Fruit fly (Drosophila melanogaster) whole organism, wandering third instar larva: ENCODE results near the gene gdl.
A peak's percentile ranks its signal among the peaks of the same experiment; 100 is the strongest.

Experiments
- Abd-B ChIP-seq: fragments of >200 bp; optimal IDR thresholded peaks from 2 replicates; lab custom pipeline; 2017; ENCODE audit warnings: missing biosample characterization, missing genetic modification characterization
- CG32264 ChIP-seq: fragments of 200-800 bp; sonication (Bioruptor generic); optimal IDR thresholded peaks from 2 replicates; lab custom pipeline; 2016; ENCODE audit warnings: missing biosample characterization, missing genetic modification characterization
- CG9705 ChIP-seq: fragments of 200-800 bp; sonication (Bioruptor generic); optimal IDR thresholded peaks from 2 replicates; lab custom pipeline; 2018; ENCODE audit warnings: missing biosample characterization, mild to moderate bottlenecking, missing genetic modification characterization
- CrebA ChIP-seq: fragments of 200-800 bp; sonication (Bioruptor generic); optimal IDR thresholded peaks from 2 replicates; lab custom pipeline; 2016; ENCODE audit warnings: missing biosample characterization, mild to moderate bottlenecking, missing genetic modification characterization, borderline replicate concordance
- Dfd ChIP-seq: fragments of >200 bp; optimal IDR thresholded peaks from 2 replicates; lab custom pipeline; 2017; ENCODE audit warnings: missing biosample characterization, missing genetic modification characterization
- Dif ChIP-seq: fragments of 200-275, 200-300 bp; sonication (Bioruptor generic); optimal IDR thresholded peaks from 2 replicates; lab custom pipeline; 2018; ENCODE audit warnings: missing biosample characterization, missing genetic modification characterization; ENCODE audit not compliant: partially characterized antibody
- GATAd ChIP-seq: sonication (Bioruptor generic); optimal IDR thresholded peaks from 2 replicates; lab custom pipeline; 2016; ENCODE audit warnings: missing biosample characterization, missing genetic modification characterization
- HLH106 ChIP-seq: fragments of 200-800 bp; optimal IDR thresholded peaks from 3 replicates; lab custom pipeline; 2019; ENCODE audit warnings: missing biosample characterization, mild to moderate bottlenecking, missing genetic modification characterization, moderate library complexity
- Hnf4 ChIP-seq: fragments of 200-800 bp; sonication (Bioruptor generic); optimal IDR thresholded peaks from 2 replicates; lab custom pipeline; 2016; ENCODE audit warnings: missing biosample characterization, mild to moderate bottlenecking, missing genetic modification characterization
- Hr78 ChIP-seq: fragments of >200 bp; optimal IDR thresholded peaks from 2 replicates; lab custom pipeline; 2017; ENCODE audit warnings: missing biosample characterization, missing genetic modification characterization
- Hr83 ChIP-seq: fragments of 200-300 bp; sonication (Bioruptor generic); optimal IDR thresholded peaks from 2 replicates; lab custom pipeline; 2016; ENCODE audit warnings: missing biosample characterization, mild to moderate bottlenecking, missing genetic modification characterization, moderate library complexity; ENCODE audit not compliant: poor library complexity, severe bottlenecking
- Jra ChIP-seq: sonication (Bioruptor generic); optimal IDR thresholded peaks from 2 replicates; lab custom pipeline; 2016; ENCODE audit warnings: missing biosample characterization, missing genetic modification characterization
- Mio ChIP-seq: sonication (Bioruptor generic); optimal IDR thresholded peaks from 2 replicates; lab custom pipeline; 2016; ENCODE audit warnings: missing biosample characterization, missing genetic modification characterization
- Myc ChIP-seq: fragments of >200 bp; optimal IDR thresholded peaks from 2 replicates; lab custom pipeline; 2017
- N ChIP-seq: fragments of >200 bp; optimal IDR thresholded peaks from 2 replicates; lab custom pipeline; 2018; ENCODE audit warnings: missing biosample characterization, missing external identifiers, missing genetic modification characterization
- OdsH ChIP-seq: fragments of 200-800 bp; sonication (Bioruptor generic); optimal IDR thresholded peaks from 2 replicates; lab custom pipeline; 2016; ENCODE audit warnings: missing biosample characterization, mild to moderate bottlenecking, missing genetic modification characterization
- Rel ChIP-seq, 2 experiments: fragments of 200-800 bp; sonication (Bioruptor generic) in 1 of 2; optimal IDR thresholded peaks; 2 replicates in 1 of 2; 3 replicates in 1 of 2; lab custom pipeline; 2016 to 2019; ENCODE audit warnings: mild to moderate bottlenecking in 2 of 2, missing biosample characterization in 2 of 2, missing genetic modification characterization in 2 of 2, moderate library complexity in 1 of 2
- Sp1 ChIP-seq: fragments of 200-800 bp; sonication (Bioruptor generic); optimal IDR thresholded peaks from 3 replicates; lab custom pipeline; 2019; ENCODE audit warnings: missing biosample characterization, mild to moderate bottlenecking, missing genetic modification characterization, moderate library complexity
- Vsx2 ChIP-seq: fragments of 200-300, 225-300 bp; sonication (Bioruptor generic); optimal IDR thresholded peaks from 2 replicates; lab custom pipeline; 2018; ENCODE audit warnings: missing biosample characterization, missing genetic modification characterization; ENCODE audit not compliant: partially characterized antibody
- br ChIP-seq: fragments of 200-800 bp; sonication (Bioruptor generic); optimal IDR thresholded peaks from 2 replicates; lab custom pipeline; 2016; ENCODE audit warnings: missing biosample characterization, missing genetic modification characterization
- brk ChIP-seq: fragments of 200-800 bp; sonication (Bioruptor generic); optimal IDR thresholded peaks from 2 replicates; lab custom pipeline; 2016; ENCODE audit warnings: missing biosample characterization, mild to moderate bottlenecking, missing genetic modification characterization
- dl ChIP-seq, 2 experiments: fragments of 175-275, 200-275 bp in 1 of 2; fragments of 200-275 bp in 1 of 2; sonication (Bioruptor generic); optimal IDR thresholded peaks; lab custom pipeline; 2018; ENCODE audit warnings: mild to moderate bottlenecking in 2 of 2, missing biosample characterization in 2 of 2, missing genetic modification characterization in 2 of 2, moderate library complexity in 2 of 2; ENCODE audit not compliant: partially characterized antibody in 2 of 2, insufficient read depth in 1 of 2
- dmrt93B ChIP-seq: fragments of 200-800 bp; sonication (Bioruptor generic); optimal IDR thresholded peaks from 2 replicates; lab custom pipeline; 2018; ENCODE audit warnings: missing biosample characterization, mild to moderate bottlenecking, missing genetic modification characterization
- dsf ChIP-seq: sonication (Bioruptor generic); optimal IDR thresholded peaks from 2 replicates; lab custom pipeline; 2016; ENCODE audit warnings: missing biosample characterization, missing genetic modification characterization, borderline replicate concordance
- ey ChIP-seq: fragments of 200-800 bp; sonication (Bioruptor generic); optimal IDR thresholded peaks from 2 replicates; lab custom pipeline; 2016; ENCODE audit warnings: missing biosample characterization, missing genetic modification characterization
- foxo ChIP-seq, 2 experiments: fragments of 200-800 bp; sonication (Bioruptor generic); optimal IDR thresholded peaks; 2 replicates in 1 of 2; 3 replicates in 1 of 2; lab custom pipeline; 2016 to 2017; ENCODE audit warnings: missing biosample characterization in 2 of 2, missing genetic modification characterization in 2 of 2
- fru ChIP-seq: fragments of 200-800 bp; sonication (Bioruptor generic); optimal IDR thresholded peaks from 3 replicates; lab custom pipeline; 2016; ENCODE audit warnings: missing biosample characterization, mild to moderate bottlenecking, missing genetic modification characterization
- h ChIP-seq: fragments of 200-800 bp; sonication (Bioruptor generic); optimal IDR thresholded peaks from 3 replicates; lab custom pipeline; 2016; ENCODE audit warnings: missing biosample characterization, mild to moderate bottlenecking, missing genetic modification characterization
- jim ChIP-seq: fragments of 175-275, 200-325 bp; sonication (Bioruptor generic); optimal IDR thresholded peaks from 2 replicates; lab custom pipeline; 2016; ENCODE audit warnings: missing biosample characterization, mild to moderate bottlenecking, missing genetic modification characterization
- lola ChIP-seq: fragments of >200 bp; optimal IDR thresholded peaks from 2 replicates; lab custom pipeline; 2017; ENCODE audit warnings: missing biosample characterization, missing genetic modification characterization
- pan ChIP-seq: fragments of >200 bp; optimal IDR thresholded peaks from 2 replicates; lab custom pipeline; 2017
- psq ChIP-seq: fragments of 200-800 bp; sonication (Bioruptor generic); optimal IDR thresholded peaks from 3 replicates; lab custom pipeline; 2017; ENCODE audit warnings: missing biosample characterization, mild to moderate bottlenecking, missing genetic modification characterization, moderate library complexity
- rgr ChIP-seq: fragments of 200-800 bp; sonication (Bioruptor generic); optimal IDR thresholded peaks from 3 replicates; lab custom pipeline; 2016; ENCODE audit warnings: missing biosample characterization, mild to moderate bottlenecking, missing genetic modification characterization
- sage ChIP-seq: fragments of 200-800 bp; sonication (Bioruptor generic); optimal IDR thresholded peaks from 2 replicates; lab custom pipeline; 2016; ENCODE audit warnings: missing biosample characterization, mild to moderate bottlenecking, missing genetic modification characterization
- sv ChIP-seq: fragments of 200-800 bp; sonication (Bioruptor generic); optimal IDR thresholded peaks from 3 replicates; lab custom pipeline; 2016; ENCODE audit warnings: missing biosample characterization, missing genetic modification characterization
- tai ChIP-seq: sonication (Bioruptor generic); optimal IDR thresholded peaks from 2 replicates; lab custom pipeline; 2016; ENCODE audit warnings: missing biosample characterization, missing genetic modification characterization
- usp ChIP-seq: fragments of >200 bp; optimal IDR thresholded peaks from 2 replicates; lab custom pipeline; 2017; ENCODE audit warnings: missing biosample characterization, missing genetic modification characterization
- woc ChIP-seq: sonication (Bioruptor generic); optimal IDR thresholded peaks from 2 replicates; lab custom pipeline; 2016; ENCODE audit warnings: missing biosample characterization, mild to moderate bottlenecking, missing genetic modification characterization

gdl gene

dm6 chr3L:15547187-15547790, 38.0 kb downstream of the gdl start:
- no peak for TF ChIP-seq Mio (GFP tag; lab: Kevin White, UChicago)
- no peak for TF ChIP-seq Hr83
- TF ChIP-seq Rel (GFP tag; optimal IDR thresholded peaks at IDR 0.05; lab: Kevin White, UChicago) = peak; percentile 52
- TF ChIP-seq Rel (tag; optimal IDR thresholded peaks at IDR 0.05; lab: Kevin White, UChicago) = peak; percentile 95
- no peak for TF ChIP-seq fru (GFP tag; lab: Kevin White, UChicago)
- TF ChIP-seq woc (GFP tag; lab: Kevin White, UChicago) = no peak
- no peak for TF ChIP-seq Jra
- peak; percentile 38 for TF ChIP-seq br (GFP tag; lab: Kevin White, UChicago)
- no peak for TF ChIP-seq HLH106 (tag; lab: Kevin White, UChicago)
- TF ChIP-seq psq = no peak
- TF ChIP-seq lola (GFP tag; lab: Kevin White, UChicago) = no peak
- no peak for TF ChIP-seq OdsH (GFP tag; lab: Kevin White, UChicago)
- peak; percentile 59 for TF ChIP-seq brk (GFP tag; lab: Kevin White, UChicago)
- no peak for TF ChIP-seq Dif (GFP tag; lab: Kevin White, UChicago)
- no peak for TF ChIP-seq dsf (GFP tag; lab: Kevin White, UChicago)
- TF ChIP-seq CrebA = peak; percentile 85
- TF ChIP-seq Dfd = no peak

dm6 chr3L:15548843-15549242, 39.6 kb downstream of the gdl start:
- no peak for TF ChIP-seq HLH106 (tag; lab: Kevin White, UChicago)
- no peak for TF ChIP-seq Rel (GFP tag; optimal IDR thresholded peaks at IDR 0.05; lab: Kevin White, UChicago)
- TF ChIP-seq Rel (tag; optimal IDR thresholded peaks at IDR 0.05; lab: Kevin White, UChicago) = no peak
- no peak for TF ChIP-seq pan
- no peak for TF ChIP-seq lola (GFP tag; lab: Kevin White, UChicago)
- no peak for TF ChIP-seq woc (GFP tag; lab: Kevin White, UChicago)
- no peak for TF ChIP-seq CG9705
- TF ChIP-seq dmrt93B (GFP tag; lab: Kevin White, UChicago) = no peak
- TF ChIP-seq Dfd = no peak
- TF ChIP-seq Hr83 = peak; percentile 42
- TF ChIP-seq CrebA = no peak
- TF ChIP-seq h (GFP tag; lab: Kevin White, UChicago) = peak; percentile 63
- no peak for TF ChIP-seq N
- peak in 1 of 2 experiments; percentile 13 for TF ChIP-seq foxo (GFP tag; optimal IDR thresholded peaks at IDR 0.05; lab: Kevin White, UChicago)
- TF ChIP-seq sv (GFP tag; lab: Kevin White, UChicago) = no peak
- TF ChIP-seq fru (GFP tag; lab: Kevin White, UChicago) = peak; percentile 13
- no peak for TF ChIP-seq Mio (GFP tag; lab: Kevin White, UChicago)
- TF ChIP-seq usp (GFP tag; lab: Kevin White, UChicago) = no peak
- peak; percentile 42 for TF ChIP-seq Sp1
- TF ChIP-seq jim (GFP tag; lab: Kevin White, UChicago) = no peak
- no peak for TF ChIP-seq tai (GFP tag; lab: Kevin White, UChicago)
- TF ChIP-seq psq = no peak
- TF ChIP-seq Hr78 (GFP tag; lab: Kevin White, UChicago) = no peak
- no peak for TF ChIP-seq Jra
- no peak for TF ChIP-seq Abd-B (GFP tag; lab: Kevin White, UChicago)
- TF ChIP-seq dsf (GFP tag; lab: Kevin White, UChicago) = no peak
- TF ChIP-seq dl (GFP tag; optimal IDR thresholded peaks at IDR 0.05; lab: Kevin White, UChicago; ENCODE audit: insufficient read depth in 1 of 2, partially characterized antibody in 2 of 2) = no peak
- no peak for TF ChIP-seq Hnf4 (GFP tag; lab: Kevin White, UChicago)
- TF ChIP-seq Dif (GFP tag; lab: Kevin White, UChicago) = no peak
- TF ChIP-seq Vsx2 (GFP tag; lab: Kevin White, UChicago) = no peak
- TF ChIP-seq brk (GFP tag; lab: Kevin White, UChicago) = peak; percentile 13
- TF ChIP-seq OdsH (GFP tag; lab: Kevin White, UChicago) = peak; percentile 40
- no peak for TF ChIP-seq ey (GFP tag; lab: Kevin White, UChicago)
- TF ChIP-seq sage (GFP tag; lab: Kevin White, UChicago) = no peak
- peak; percentile 17 for TF ChIP-seq br (GFP tag; lab: Kevin White, UChicago)
- peak; percentile 42 for TF ChIP-seq rgr (GFP tag; lab: Kevin White, UChicago)
- no peak for TF ChIP-seq GATAd
- TF ChIP-seq Myc = no peak
- no peak for TF ChIP-seq CG32264 (GFP tag; lab: Kevin White, UChicago)
- TF ChIP-seq, all 38 proteins: peak for 9
